Worm (Caenorhabditis elegans): ENCODE measurements around the gene gad-3.

DNA sequence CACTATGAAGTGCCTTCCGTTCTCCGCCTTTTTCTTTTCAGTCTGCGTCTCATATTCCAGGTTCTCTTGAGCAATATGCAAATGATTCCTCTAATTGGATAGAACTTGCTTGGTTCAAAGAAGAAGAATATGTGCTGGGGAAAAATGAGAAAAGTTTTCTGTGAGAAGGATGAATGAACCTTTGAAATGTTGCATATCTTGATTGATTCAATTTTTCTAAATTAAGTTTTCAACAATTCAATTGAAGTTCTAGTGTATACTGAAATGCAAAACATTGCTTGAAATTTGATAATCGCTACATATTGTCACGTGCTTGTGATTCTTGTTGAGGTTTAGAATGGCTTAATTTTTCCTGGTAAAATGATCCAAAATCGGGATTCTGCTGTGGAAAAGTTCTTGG, 15.2 kb downstream of the gad-3 start:
- TF ChIP-seq nhr-28 (tag; optimal IDR thresholded peaks at IDR 0.05) = no peak
- no peak for TF ChIP-seq unc-39 (tag; optimal IDR thresholded peaks at IDR 0.05)
- TF ChIP-seq lin-32 (GFP tag; optimal IDR thresholded peaks at IDR 0.05) = no peak
